Fruit fly (Drosophila melanogaster) whole organism, prepupa: Measurements from ENCODE around the gene JTBR.

Experiments used
- Blimp-1 ChIP-seq: fragments of 200-800 bp; sonication (Bioruptor generic); optimal IDR thresholded peaks from 3 replicates; lab custom pipeline; 2017; ENCODE audit warnings: missing biosample characterization, missing genetic modification characterization, mild to moderate bottlenecking, moderate library complexity, missing genetic modification reagents
- CG10631 ChIP-seq: fragments of 200-800 bp; sonication (Bioruptor generic); optimal IDR thresholded peaks from 2 replicates; lab custom pipeline; 2016; ENCODE audit warnings: missing biosample characterization, missing genetic modification characterization
- CG11294 ChIP-seq: fragments of 200-800 bp; sonication (Bioruptor generic); IDR thresholded peaks from 2 replicates; pipeline ENCODE4 v1.3.6; 2022; ENCODE audit warnings: missing biosample characterization, missing genetic modification characterization
- CG11762 ChIP-seq: fragments of 200-800 bp; sonication (Bioruptor generic); optimal IDR thresholded peaks from 3 replicates; lab custom pipeline; 2016; ENCODE audit warnings: missing biosample characterization, missing genetic modification characterization; ENCODE audit not compliant: insufficient read depth
- CG11902 ChIP-seq: fragments of 200-800 bp; sonication (Bioruptor generic); optimal IDR thresholded peaks from 3 replicates; lab custom pipeline; 2016; ENCODE audit warnings: missing biosample characterization, missing genetic modification characterization
- CG15336 ChIP-seq: fragments of 200-800 bp; sonication (Bioruptor generic); IDR thresholded peaks from 2 replicates; pipeline ENCODE4 v1.3.6; 2022; ENCODE audit warnings: missing biosample characterization, missing genetic modification characterization
- CG1621 ChIP-seq: fragments of 200-800 bp; sonication (Bioruptor generic); optimal IDR thresholded peaks from 3 replicates; lab custom pipeline; 2018; ENCODE audit warnings: missing biosample characterization, mild to moderate bottlenecking, missing genetic modification characterization
- CG16779 ChIP-seq: fragments of 200-800 bp; sonication (Bioruptor generic); optimal IDR thresholded peaks from 3 replicates; lab custom pipeline; 2017; ENCODE audit warnings: missing biosample characterization, mild to moderate bottlenecking, missing genetic modification characterization
- CG3032 ChIP-seq: fragments of 200-800 bp; optimal IDR thresholded peaks from 2 replicates; lab custom pipeline; 2019; ENCODE audit warnings: missing biosample characterization, mild to moderate bottlenecking, missing genetic modification characterization, moderate library complexity
- CG31627 ChIP-seq: fragments of 200-800 bp; sonication (Bioruptor generic); optimal IDR thresholded peaks from 3 replicates; lab custom pipeline; 2016; ENCODE audit warnings: missing biosample characterization, missing genetic modification characterization
- CG32006 ChIP-seq: fragments of 200-800 bp; sonication (Bioruptor generic); optimal IDR thresholded peaks from 3 replicates; lab custom pipeline; 2017; ENCODE audit warnings: missing biosample characterization, mild to moderate bottlenecking, missing genetic modification characterization
- CG34406 ChIP-seq: fragments of 200-800 bp; sonication (Bioruptor generic); optimal IDR thresholded peaks from 3 replicates; lab custom pipeline; 2016; ENCODE audit warnings: missing biosample characterization, missing genetic modification characterization
- CG3919 ChIP-seq: fragments of 200-800 bp; sonication (Bioruptor generic); optimal IDR thresholded peaks from 3 replicates; lab custom pipeline; 2016; ENCODE audit warnings: missing biosample characterization, missing genetic modification characterization
- CG4318 ChIP-seq: fragments of 200-800 bp; sonication (Bioruptor generic); optimal IDR thresholded peaks from 3 replicates; lab custom pipeline; 2017; ENCODE audit warnings: missing biosample characterization, mild to moderate bottlenecking, missing genetic modification characterization
- CG6163 ChIP-seq: fragments of 200-800 bp; sonication (Bioruptor generic); IDR thresholded peaks from 3 replicates; pipeline ENCODE4 v1.3.6; 2022; ENCODE audit warnings: missing biosample characterization, missing genetic modification characterization
- CG6276 ChIP-seq: fragments of 200-800 bp; sonication (Bioruptor generic); optimal IDR thresholded peaks from 2 replicates; lab custom pipeline; 2017; ENCODE audit warnings: missing biosample characterization, mild to moderate bottlenecking, missing genetic modification characterization
- CG6792 ChIP-seq: fragments of 200-800 bp; sonication (Bioruptor generic); optimal IDR thresholded peaks from 3 replicates; lab custom pipeline; 2016; ENCODE audit warnings: missing biosample characterization, missing genetic modification characterization
- CG6808 ChIP-seq: fragments of 200-800 bp; sonication (Bioruptor generic); optimal IDR thresholded peaks from 3 replicates; lab custom pipeline; 2017; ENCODE audit warnings: missing biosample characterization, missing genetic modification characterization, mild to moderate bottlenecking, moderate library complexity, missing genetic modification reagents
- CG6854 ChIP-seq: fragments of 200-800 bp; sonication (Bioruptor generic); optimal IDR thresholded peaks from 2 replicates; lab custom pipeline; 2017; ENCODE audit warnings: missing biosample characterization, mild to moderate bottlenecking, missing genetic modification characterization
- CG7368 ChIP-seq: fragments of 200-800 bp; sonication (Bioruptor generic); optimal IDR thresholded peaks from 3 replicates; lab custom pipeline; 2016; ENCODE audit warnings: missing biosample characterization, missing genetic modification characterization
- CG8119 ChIP-seq: fragments of 200-800 bp; sonication (Bioruptor generic); IDR thresholded peaks from 3 replicates; pipeline ENCODE4 v1.3.6; 2022; ENCODE audit warnings: missing biosample characterization, missing genetic modification characterization
- CG8319 ChIP-seq: fragments of 200-800 bp; sonication (Bioruptor generic); optimal IDR thresholded peaks from 3 replicates; lab custom pipeline; 2016; ENCODE audit warnings: missing biosample characterization, missing genetic modification characterization
- CG8632 ChIP-seq: fragments of 200-800 bp; sonication (Bioruptor generic); optimal IDR thresholded peaks from 3 replicates; lab custom pipeline; 2016; ENCODE audit warnings: missing biosample characterization, missing genetic modification characterization
- CG9139 ChIP-seq: fragments of 200-800 bp; sonication (Bioruptor generic); optimal IDR thresholded peaks from 3 replicates; lab custom pipeline; 2017; ENCODE audit warnings: missing biosample characterization, mild to moderate bottlenecking, missing genetic modification characterization
- Eip75B ChIP-seq: fragments of 200-800 bp; sonication (Bioruptor generic); optimal IDR thresholded peaks from 3 replicates; lab custom pipeline; 2016; ENCODE audit warnings: missing biosample characterization, missing genetic modification characterization
- Eip78C ChIP-seq: fragments of 200-800 bp; sonication (Bioruptor generic); peaks from one replicate; lab custom pipeline; 2016; ENCODE audit warnings: missing biosample characterization, missing genetic modification characterization
- Eip93F ChIP-seq: fragments of 200-800 bp; sonication (Bioruptor generic); optimal IDR thresholded peaks from 2 replicates; lab custom pipeline; 2016; ENCODE audit warnings: missing biosample characterization, mild to moderate bottlenecking, missing genetic modification characterization
- Ets21C ChIP-seq: fragments of 200-800 bp; sonication (Bioruptor generic); optimal IDR thresholded peaks from 3 replicates; lab custom pipeline; 2016; ENCODE audit warnings: missing biosample characterization, missing genetic modification characterization
- Ets96B ChIP-seq: fragments of 200-800 bp; optimal IDR thresholded peaks from 2 replicates; lab custom pipeline; 2019; ENCODE audit warnings: missing biosample characterization, mild to moderate bottlenecking, missing genetic modification characterization, moderate library complexity
- Gug ChIP-seq: fragments of 200-800 bp; sonication (Bioruptor generic); IDR thresholded peaks from 2 replicates; pipeline ENCODE4 v1.3.6; 2022; ENCODE audit warnings: missing biosample characterization, missing genetic modification characterization
- Hr38 ChIP-seq: sonication (Bioruptor generic); optimal IDR thresholded peaks from 2 replicates; lab custom pipeline; 2016; ENCODE audit warnings: missing biosample characterization, missing genetic modification characterization
- Hr39 ChIP-seq: fragments of 200-800 bp; sonication (Bioruptor generic); optimal IDR thresholded peaks from 2 replicates; lab custom pipeline; 2016; ENCODE audit warnings: missing biosample characterization, missing genetic modification characterization
- Hr4 ChIP-seq: fragments of 200-800 bp; sonication (Bioruptor generic); optimal IDR thresholded peaks from 3 replicates; lab custom pipeline; 2016; ENCODE audit warnings: missing biosample characterization, missing genetic modification characterization
- Lpt ChIP-seq: fragments of 200-800 bp; sonication (Bioruptor generic); optimal IDR thresholded peaks from 3 replicates; lab custom pipeline; 2016; ENCODE audit warnings: missing biosample characterization, missing genetic modification characterization
- Met ChIP-seq: fragments of 200-800 bp; sonication (Bioruptor generic); optimal IDR thresholded peaks from 3 replicates; lab custom pipeline; 2016; ENCODE audit warnings: missing biosample characterization, missing genetic modification characterization
- OdsH ChIP-seq: fragments of 200-800 bp; sonication (Bioruptor generic); optimal IDR thresholded peaks from 3 replicates; lab custom pipeline; 2016; ENCODE audit warnings: missing biosample characterization, missing genetic modification characterization
- Smox ChIP-seq: fragments of 200-800 bp; sonication (Bioruptor generic); optimal IDR thresholded peaks from 3 replicates; lab custom pipeline; 2016; ENCODE audit warnings: missing biosample characterization, missing genetic modification characterization
- Sox102F ChIP-seq: fragments of 200-800 bp; sonication (Bioruptor generic); optimal IDR thresholded peaks from 2 replicates; lab custom pipeline; 2016; ENCODE audit warnings: missing biosample characterization, mild to moderate bottlenecking, missing genetic modification characterization
- Sox14 ChIP-seq: fragments of 200-800 bp; sonication (Bioruptor generic); optimal IDR thresholded peaks from 3 replicates; lab custom pipeline; 2016; ENCODE audit warnings: missing biosample characterization, missing genetic modification characterization
- Sox15 ChIP-seq: fragments of 200-800 bp; sonication (Bioruptor generic); optimal IDR thresholded peaks from 3 replicates; lab custom pipeline; 2016; ENCODE audit warnings: missing biosample characterization, missing genetic modification characterization
- achi ChIP-seq: fragments of 200-800 bp; sonication (Bioruptor generic); optimal IDR thresholded peaks from 3 replicates; lab custom pipeline; 2016; ENCODE audit warnings: missing biosample characterization, missing genetic modification characterization
- acj6 ChIP-seq: fragments of 200-800 bp; sonication (Bioruptor generic); optimal IDR thresholded peaks from 3 replicates; lab custom pipeline; 2016; ENCODE audit warnings: missing biosample characterization, missing genetic modification characterization
- cyc ChIP-seq: fragments of 200-800 bp; sonication (Bioruptor generic); optimal IDR thresholded peaks from 3 replicates; lab custom pipeline; 2016; ENCODE audit warnings: missing biosample characterization, missing genetic modification characterization
- dac ChIP-seq: fragments of 200-800 bp; sonication (Bioruptor generic); optimal IDR thresholded peaks from 2 replicates; lab custom pipeline; 2017; ENCODE audit warnings: missing biosample characterization, mild to moderate bottlenecking, missing genetic modification characterization
- eg ChIP-seq: fragments of 200-800 bp; sonication (Bioruptor generic); IDR thresholded peaks from 3 replicates; pipeline ENCODE4 v1.3.6; 2022; ENCODE audit warnings: missing biosample characterization, missing genetic modification characterization
- fd59A ChIP-seq: fragments of 200-800 bp; sonication (Bioruptor generic); optimal IDR thresholded peaks from 2 replicates; lab custom pipeline; 2017; ENCODE audit warnings: missing biosample characterization, mild to moderate bottlenecking, missing genetic modification characterization, missing genetic modification reagents
- fd85E ChIP-seq: fragments of 200-800 bp; sonication (Bioruptor generic); optimal IDR thresholded peaks from 3 replicates; lab custom pipeline; 2016; ENCODE audit warnings: missing biosample characterization, missing genetic modification characterization
- fkh ChIP-seq: fragments of 200-800 bp; sonication (Bioruptor generic); optimal IDR thresholded peaks from 3 replicates; lab custom pipeline; 2017; ENCODE audit warnings: missing biosample characterization, mild to moderate bottlenecking, missing genetic modification characterization, moderate library complexity
- net ChIP-seq: fragments of 200-800 bp; sonication (Bioruptor generic); optimal IDR thresholded peaks from 3 replicates; lab custom pipeline; 2016; ENCODE audit warnings: missing biosample characterization, missing genetic modification characterization
- spab ChIP-seq: fragments of 200-800 bp; sonication (Bioruptor generic); optimal IDR thresholded peaks from 2 replicates; lab custom pipeline; 2017; ENCODE audit warnings: missing biosample characterization, mild to moderate bottlenecking, missing genetic modification characterization, missing genetic modification reagents
- ss ChIP-seq, 2 experiments: fragments of 200-800 bp; sonication (Bioruptor generic); optimal IDR thresholded peaks; 2 replicates in 1 of 2; 3 replicates in 1 of 2; lab custom pipeline; 2017 to 2018; ENCODE audit warnings: mild to moderate bottlenecking in 2 of 2, missing biosample characterization in 2 of 2, missing genetic modification characterization in 2 of 2, moderate library complexity in 1 of 2
- svp ChIP-seq: fragments of 200-800 bp; sonication (Bioruptor generic); peaks from one replicate; lab custom pipeline; 2016; ENCODE audit warnings: missing biosample characterization, missing genetic modification characterization
- vri ChIP-seq: fragments of 200-800 bp; sonication (Bioruptor generic); optimal IDR thresholded peaks from 3 replicates; lab custom pipeline; 2016; ENCODE audit warnings: missing biosample characterization, mild to moderate bottlenecking, missing genetic modification characterization

Gene JTBR

DNA sequence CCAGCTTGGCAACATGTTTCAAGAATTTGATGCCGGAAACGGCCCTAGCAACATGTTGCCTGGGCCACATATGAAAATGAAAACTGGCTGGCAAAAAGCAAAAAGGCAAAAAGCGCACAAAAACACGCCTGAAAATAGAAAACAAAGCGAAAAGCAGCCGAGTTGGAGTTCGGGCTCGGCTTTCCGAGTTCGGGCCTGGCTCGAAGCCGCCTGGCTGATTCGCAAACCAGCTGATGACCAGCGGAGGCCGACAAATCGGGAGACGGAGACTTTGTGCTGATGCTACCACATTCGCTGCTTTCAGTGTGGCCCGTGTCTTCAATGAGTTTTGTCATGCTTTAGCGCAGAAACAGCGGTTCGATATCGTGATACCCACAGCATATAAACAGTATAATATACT, 7.6 kb upstream of the JTBR start, which contains the start of gene GV1:
Gene GV1 (plus strand): TSS at position 301 of the 400 bp plus-strand sequence.
- TF ChIP-seq CG1621 (tag; lab: Kevin White, UChicago) (peak; percentile 89), svp (GFP tag; lab: Kevin White, UChicago) (no peak), CG15336 (GFP tag; lab: Robert Waterston, UW) (peak; percentile 82), achi (GFP tag; lab: Kevin White, UChicago) (no peak), CG6792 (peak; percentile 24), CG10631 (no peak), Ets96B (tag; lab: Kevin White, UChicago) (peak; percentile 83), Eip75B (peak; percentile 50), net (GFP tag; lab: Kevin White, UChicago) (peak; percentile 76), CG8632 (GFP tag; lab: Kevin White, UChicago) (peak; percentile 28), Gug (GFP tag; lab: Robert Waterston, UW) (0 out of 2 replicates have a peak, but pooled peaks have one; percentile 20), CG8319 (GFP tag; lab: Kevin White, UChicago) (no peak), fd85E (no peak), CG3032 (tag; lab: Kevin White, UChicago) (peak; percentile 59), Eip93F (GFP tag; lab: Kevin White, UChicago) (peak; percentile 14), CG31627 (GFP tag; lab: Kevin White, UChicago) (no peak), Hr4 (GFP tag; lab: Kevin White, UChicago) (peak; percentile 18), CG6808 (GFP tag; lab: Kevin White, UChicago) (peak; percentile 95), acj6 (GFP tag; lab: Kevin White, UChicago) (no peak), CG16779 (tag; lab: Kevin White, UChicago) (peak; percentile 90), Met (peak; percentile 43), CG6163 (GFP tag; lab: Robert Waterston, UW) (peak; percentile 90), cyc (no peak), CG11294 (GFP tag; lab: Robert Waterston, UW) (peak; percentile 39; the same call in 1 of the 2 replicates), eg (GFP tag; lab: Robert Waterston, UW) (peak; percentile 89), ss (GFP tag; optimal IDR thresholded peaks at IDR 0.05; lab: Kevin White, UChicago) (peak; percentile 96 to 97), Sox14 (peak; percentile 0), Blimp-1 (peak; percentile 82), Sox102F (GFP tag; lab: Kevin White, UChicago) (peak; percentile 37), Eip78C (GFP tag; lab: Kevin White, UChicago) (peak; percentile 75), CG6276 (GFP tag; lab: Kevin White, UChicago) (peak; percentile 88), CG6854 (GFP tag; lab: Kevin White, UChicago) (peak; percentile 81), CG34406 (GFP tag; lab: Kevin White, UChicago) (peak; percentile 36), Sox15 (GFP tag; lab: Kevin White, UChicago) (no peak), Hr38 (no peak), CG11902 (GFP tag; lab: Kevin White, UChicago) (no peak), spab (GFP tag; lab: Kevin White, UChicago) (peak; percentile 87), OdsH (GFP tag; lab: Kevin White, UChicago) (no peak), Smox (GFP tag; lab: Kevin White, UChicago) (no peak), CG8119 (peak; percentile 86), dac (GFP tag; lab: Kevin White, UChicago) (no peak), CG3919 (GFP tag; lab: Kevin White, UChicago) (peak; percentile 51), CG9139 (GFP tag; lab: Kevin White, UChicago) (peak; percentile 97), CG7368 (no peak), Hr39 (GFP tag; lab: Kevin White, UChicago) (no peak), Lpt (peak; percentile 57), CG4318 (GFP tag; lab: Kevin White, UChicago) (no peak), CG11762 (GFP tag; lab: Kevin White, UChicago) (no peak), vri (GFP tag; lab: Kevin White, UChicago) (peak; percentile 42), fkh (GFP tag; lab: Kevin White, UChicago) (no peak), CG32006 (GFP tag; lab: Kevin White, UChicago) (peak; percentile 47), fd59A (GFP tag; lab: Kevin White, UChicago) (peak; percentile 53), Ets21C (GFP tag; lab: Kevin White, UChicago) (no peak)
